Fruit fly (Drosophila melanogaster): ENCODE measurements around the gene CG18231.

The CG18231 gene

dm6 chr3L:18622422-18622739 lies 15.1 kb downstream of the CG18231 start, which contains the start of gene bora:
bora (plus strand) TSS chr3L:18622692.
- TF ChIP-seq CG14050 (GFP tag; IDR thresholded peaks at IDR 0.05) (no peak), Rx (GFP tag; IDR thresholded peaks at IDR 0.05) (0 out of 2 replicates have a peak, but pooled peaks have one; percentile 9), jumu (GFP tag; optimal IDR thresholded peaks at IDR 0.05) (peak; percentile 6), CG7357 (GFP tag; IDR thresholded peaks at IDR 0.05) (no peak), CG30403 (GFP tag; optimal IDR thresholded peaks at IDR 0.05) (peak; percentile 14), CG14710 (tag; optimal IDR thresholded peaks at IDR 0.05) (peak; percentile 20), CG16779 (GFP tag; IDR thresholded peaks at IDR 0.05) (no peak), CG9437 (GFP tag; optimal IDR thresholded peaks at IDR 0.05) (no peak), knrl (GFP tag; IDR thresholded peaks at IDR 0.05; ENCODE audit: partially characterized antibody) (0 out of 3 replicates have a peak, but pooled peaks have one; percentile 29), Ets65A (GFP tag) (peak; percentile 63), nmo (GFP tag; optimal IDR thresholded peaks at IDR 0.05) (peak; percentile 16), CG10267 (tag; optimal IDR thresholded peaks at IDR 0.05) (peak; percentile 88), Pdp1 (GFP tag; optimal IDR thresholded peaks at IDR 0.05) (peak in 1 of 2 experiments; percentile 20), MBD-R2 (GFP tag; IDR thresholded peaks at IDR 0.05) (0 out of 2 replicates have a peak, but pooled peaks have one; percentile 33), crp (GFP tag; optimal IDR thresholded peaks at IDR 0.05) (peak; percentile 10 to 85), Sry-δ (GFP tag; optimal IDR thresholded peaks at IDR 0.05) (peak; percentile 44), CG12219 (GFP tag; optimal IDR thresholded peaks at IDR 0.05) (no peak), maf-S (GFP tag; optimal IDR thresholded peaks at IDR 0.05) (peak; percentile 25), Dp (GFP tag; optimal IDR thresholded peaks at IDR 0.05) (peak; percentile 82), vnd (GFP tag; IDR thresholded peaks at IDR 0.05; ENCODE audit: partially characterized antibody) (no peak), Med (GFP tag) (peak; percentile 56), crol (GFP tag; IDR thresholded peaks at IDR 0.05) (no peak), phol (tag; optimal IDR thresholded peaks at IDR 0.05) (peak; percentile 38), BEAF-32 (GFP tag; optimal IDR thresholded peaks at IDR 0.05) (peak; percentile 44), dpn (GFP tag; optimal IDR thresholded peaks at IDR 0.05) (peak in 1 of 2 experiments; percentile 14), CG16813 (GFP tag; IDR thresholded peaks at IDR 0.05; ENCODE audit: partially characterized antibody) (peak; percentile 24; the same call in 1 of the 3 replicates), CG3838 (GFP tag; optimal IDR thresholded peaks at IDR 0.05) (no peak), mam (GFP tag; optimal IDR thresholded peaks at IDR 0.05) (peak; percentile 1), CG1603 (tag; optimal IDR thresholded peaks at IDR 0.05) (peak; percentile 1), CG8290 (GFP tag; optimal IDR thresholded peaks at IDR 0.05) (no peak), CG8290 (tag; optimal IDR thresholded peaks at IDR 0.05) (peak in 1 of 2 experiments; percentile 5), trem (tag; optimal IDR thresholded peaks at IDR 0.05) (peak; percentile 17), CG30020 (tag; optimal IDR thresholded peaks at IDR 0.05) (peak; percentile 14), CG14860 (GFP tag; IDR thresholded peaks at IDR 0.05; ENCODE audit: partially characterized antibody) (0 out of 3 replicates have a peak, but pooled peaks have one; percentile 24), CG17186 (GFP tag; optimal IDR thresholded peaks at IDR 0.05) (peak; percentile 21), CG9797 (GFP tag; optimal IDR thresholded peaks at IDR 0.05) (peak; percentile 72), slou (GFP tag; optimal IDR thresholded peaks at IDR 0.05) (no peak), Fer3 (tag; optimal IDR thresholded peaks at IDR 0.05) (no peak), Sin3A (optimal IDR thresholded peaks at IDR 0.05) (peak; percentile 73), sens (GFP tag) (peak; percentile 90), stwl (tag; optimal IDR thresholded peaks at IDR 0.05) (peak; percentile 47), pzg (GFP tag; optimal IDR thresholded peaks at IDR 0.05) (peak; percentile 27), CoRest (tag; optimal IDR thresholded peaks at IDR 0.05) (peak; percentile 24), ttk (GFP tag; IDR thresholded peaks at IDR 0.05) (no peak), CG8944 (GFP tag; optimal IDR thresholded peaks at IDR 0.05) (peak; percentile 24), CG2116 (GFP tag; optimal IDR thresholded peaks at IDR 0.05) (peak; percentile 74), gfzf (GFP tag; optimal IDR thresholded peaks at IDR 0.05) (peak; percentile 61), Myb (GFP tag; optimal IDR thresholded peaks at IDR 0.05) (peak; percentile 92), bbx (GFP tag; IDR thresholded peaks at IDR 0.05; ENCODE audit: partially characterized antibody) (no peak), Dref (GFP tag; IDR thresholded peaks at IDR 0.05) (peak; percentile 61), HLH4C (GFP tag; IDR thresholded peaks at IDR 0.05; ENCODE audit: partially characterized antibody) (peak; percentile 43; the same call in 1 of the 3 replicates)
